Fruit fly (Drosophila melanogaster) whole organism, embryonic: Measurements from ENCODE around the gene drpr.
A peak's percentile ranks its signal among the peaks of the same experiment; 100 is the strongest.

ENCODE experiments used
- Atf6 ChIP-seq: fragments of 200-800 bp; sonication (Bioruptor generic); IDR thresholded peaks from 2 replicates; pipeline ENCODE4 v1.3.6; 2022; ENCODE audit warnings: missing biosample characterization, missing genetic modification characterization
- Bgb ChIP-seq: fragments of 200-800 bp; sonication (Bioruptor generic); IDR thresholded peaks from 2 replicates; pipeline ENCODE4 v1.3.6; 2022; ENCODE audit warnings: missing biosample characterization, missing genetic modification characterization; ENCODE audit not compliant: partially characterized antibody
- CG11456 ChIP-seq: fragments of 200-800 bp; sonication (Bioruptor generic); IDR thresholded peaks from 3 replicates; pipeline ENCODE4 v1.3.6; 2022; ENCODE audit warnings: missing biosample characterization, missing genetic modification characterization
- CG12104 ChIP-seq: fragments of 200-800 bp; sonication (Bioruptor generic); optimal IDR thresholded peaks from 3 replicates; lab custom pipeline; 2016; ENCODE audit warnings: missing biosample characterization, missing genetic modification characterization
- CG13123 ChIP-seq: fragments of 200-800 bp; sonication (Bioruptor generic); optimal IDR thresholded peaks from 2 replicates; lab custom pipeline; 2016; ENCODE audit warnings: missing biosample characterization, missing genetic modification characterization
- CG13287 ChIP-seq: fragments of 200-800 bp; sonication (Bioruptor generic); IDR thresholded peaks from 2 replicates; pipeline ENCODE4 v1.3.6; 2022; ENCODE audit warnings: missing biosample characterization, missing genetic modification characterization; ENCODE audit not compliant: partially characterized antibody
- CG13424 ChIP-seq: fragments of 200-800 bp; sonication (Bioruptor generic); optimal IDR thresholded peaks from 2 replicates; lab custom pipeline; 2019; ENCODE audit warnings: missing biosample characterization, mild to moderate bottlenecking, missing genetic modification characterization, moderate library complexity
- CG13775 ChIP-seq: fragments of 200-800 bp; sonication (Bioruptor generic); optimal IDR thresholded peaks from 3 replicates; lab custom pipeline; 2017; ENCODE audit warnings: missing biosample characterization, mild to moderate bottlenecking, missing genetic modification characterization
- CG14667 ChIP-seq: fragments of 200-800 bp; sonication (Bioruptor generic); IDR thresholded peaks from 2 replicates; pipeline ENCODE4 v1.3.6; 2022; ENCODE audit warnings: missing biosample characterization, missing genetic modification characterization
- CG1529 ChIP-seq: fragments of 200-800 bp; sonication (Bioruptor generic); optimal IDR thresholded peaks from 3 replicates; lab custom pipeline; 2018; ENCODE audit warnings: missing biosample characterization, missing genetic modification characterization
- CG18764 ChIP-seq: fragments of 200-800 bp; sonication (Bioruptor generic); optimal IDR thresholded peaks from 3 replicates; lab custom pipeline; 2016; ENCODE audit warnings: missing biosample characterization, missing genetic modification characterization
- CG2875 ChIP-seq: fragments of 200-800 bp; sonication (Bioruptor generic); optimal IDR thresholded peaks from 2 replicates; lab custom pipeline; 2017; ENCODE audit warnings: missing biosample characterization, mild to moderate bottlenecking, missing genetic modification characterization, missing genetic modification reagents
- CG2889 ChIP-seq: fragments of 200-800 bp; sonication (Bioruptor generic); IDR thresholded peaks from 3 replicates; pipeline ENCODE4 v1.3.6; 2022; ENCODE audit warnings: missing biosample characterization, missing genetic modification characterization
- CG30020 ChIP-seq: fragments of 200-800 bp; optimal IDR thresholded peaks from 2 replicates; lab custom pipeline; 2019; ENCODE audit warnings: missing biosample characterization, mild to moderate bottlenecking, missing genetic modification characterization, moderate library complexity
- CG3995 ChIP-seq: fragments of 200-800 bp; sonication (Bioruptor generic); optimal IDR thresholded peaks from 3 replicates; lab custom pipeline; 2016; ENCODE audit warnings: missing biosample characterization, missing genetic modification characterization
- CG4282 ChIP-seq: fragments of 200-800 bp; sonication (Bioruptor generic); optimal IDR thresholded peaks from 2 replicates; lab custom pipeline; 2016; ENCODE audit warnings: missing biosample characterization, missing genetic modification characterization
- CG7271 ChIP-seq: fragments of 200-800 bp; sonication (Bioruptor generic); optimal IDR thresholded peaks from 2 replicates; lab custom pipeline; 2018; ENCODE audit warnings: missing biosample characterization, mild to moderate bottlenecking, missing genetic modification characterization, moderate library complexity
- CG8089 ChIP-seq: fragments of 200-800 bp; sonication (Bioruptor generic); optimal IDR thresholded peaks from 3 replicates; lab custom pipeline; 2016; ENCODE audit warnings: missing biosample characterization, missing genetic modification characterization
- CTCF ChIP-seq: fragments of 200-800 bp; sonication (Bioruptor generic); optimal IDR thresholded peaks from 2 replicates; lab custom pipeline; 2017; ENCODE audit warnings: missing biosample characterization, mild to moderate bottlenecking, missing genetic modification characterization, moderate library complexity
- CoRest ChIP-seq: fragments of 200-800 bp; sonication (Bioruptor generic); optimal IDR thresholded peaks from 3 replicates; lab custom pipeline; 2018; ENCODE audit warnings: missing biosample characterization, mild to moderate bottlenecking, missing genetic modification characterization, moderate library complexity
- Dip3 ChIP-seq: fragments of 200-800 bp; sonication (Bioruptor generic); optimal IDR thresholded peaks from 3 replicates; lab custom pipeline; 2016; ENCODE audit warnings: missing biosample characterization, missing genetic modification characterization
- Dp ChIP-seq: fragments of 200-800 bp; sonication (Bioruptor generic); optimal IDR thresholded peaks from 2 replicates; lab custom pipeline; 2018; ENCODE audit warnings: missing biosample characterization, mild to moderate bottlenecking, missing genetic modification characterization, moderate library complexity
- GATAe ChIP-seq: fragments of 200-800 bp; sonication (Bioruptor generic); conservative IDR thresholded peaks from 2 replicates; pipeline ENCODE4 v1.3.6; 2022; ENCODE audit warnings: missing biosample characterization, missing genetic modification characterization
- Hey ChIP-seq: fragments of 200-800 bp; sonication (Bioruptor generic); optimal IDR thresholded peaks from 3 replicates; lab custom pipeline; 2018; ENCODE audit warnings: missing biosample characterization, mild to moderate bottlenecking, missing genetic modification characterization
- Hr3 ChIP-seq: fragments of 200-800 bp; sonication (Bioruptor generic); optimal IDR thresholded peaks from 3 replicates; lab custom pipeline; 2016; ENCODE audit warnings: missing biosample characterization, missing genetic modification characterization
- Hr39 ChIP-seq: fragments of >200 bp; optimal IDR thresholded peaks from 2 replicates; lab custom pipeline; 2017
- Lpt ChIP-seq: fragments of >200 bp; optimal IDR thresholded peaks from 2 replicates; lab custom pipeline; 2018; ENCODE audit warnings: missing biosample characterization, missing genetic modification characterization
- Nf-YC ChIP-seq: fragments of 200-800 bp; optimal IDR thresholded peaks from 3 replicates; lab custom pipeline; 2019; ENCODE audit warnings: missing biosample characterization, mild to moderate bottlenecking, missing genetic modification characterization, moderate library complexity
- Optix ChIP-seq: fragments of 200-800 bp; sonication (Bioruptor generic); IDR thresholded peaks from 3 replicates; pipeline ENCODE4 v1.3.6; 2022; ENCODE audit warnings: missing biosample characterization, missing genetic modification characterization
- Ravus ChIP-seq: fragments of 200-800 bp; sonication (Bioruptor generic); IDR thresholded peaks from 2 replicates; pipeline ENCODE4 v1.3.6; 2022; ENCODE audit warnings: missing biosample characterization, missing genetic modification characterization
- Scr ChIP-seq: fragments of 200-800 bp; sonication (Bioruptor generic); IDR thresholded peaks from 2 replicates; pipeline ENCODE4 v1.3.6; 2022; ENCODE audit warnings: missing biosample characterization, missing genetic modification characterization; ENCODE audit not compliant: partially characterized antibody
- Spps ChIP-seq: fragments of 200-800 bp; sonication (Bioruptor generic); optimal IDR thresholded peaks from 2 replicates; lab custom pipeline; 2018; ENCODE audit warnings: missing biosample characterization, mild to moderate bottlenecking, missing genetic modification characterization
- Usf ChIP-seq: fragments of 200-800 bp; sonication (Bioruptor generic); optimal IDR thresholded peaks from 2 replicates; lab custom pipeline; 2017; ENCODE audit warnings: missing genotype, missing biosample characterization, missing genetic modification characterization
- abd-A ChIP-seq: fragments of 200-800 bp; sonication (Bioruptor generic); optimal IDR thresholded peaks from 3 replicates; lab custom pipeline; 2019; ENCODE audit warnings: missing biosample characterization, mild to moderate bottlenecking, missing genetic modification characterization, moderate library complexity
- bab2 ChIP-seq: fragments of 200-800 bp; sonication (Bioruptor generic); optimal IDR thresholded peaks from 2 replicates; lab custom pipeline; 2016; ENCODE audit warnings: missing biosample characterization, missing genetic modification characterization
- chinmo ChIP-seq: fragments of 200-800 bp; sonication (Bioruptor generic); IDR thresholded peaks from 4 replicates; pipeline ENCODE4 v1.3.6; 2022; ENCODE audit warnings: missing biosample characterization, missing genetic modification characterization; ENCODE audit not compliant: partially characterized antibody
- chm ChIP-seq: fragments of 200-800 bp; sonication (Bioruptor generic); IDR thresholded peaks from 2 replicates; pipeline ENCODE4 v1.3.6; 2022; ENCODE audit warnings: missing biosample characterization, missing genetic modification characterization
- corto ChIP-seq: fragments of 200-800 bp; sonication (Bioruptor generic); optimal IDR thresholded peaks from 2 replicates; lab custom pipeline; 2016; ENCODE audit warnings: missing biosample characterization, mild to moderate bottlenecking, missing genetic modification characterization, moderate library complexity
- dm ChIP-seq: fragments of 200-800 bp; sonication (Bioruptor generic); optimal IDR thresholded peaks from 3 replicates; lab custom pipeline; 2016; ENCODE audit warnings: missing biosample characterization, missing genetic modification characterization
- emc ChIP-seq: fragments of 200-800 bp; sonication (Bioruptor generic); optimal IDR thresholded peaks from 2 replicates; lab custom pipeline; 2016; ENCODE audit warnings: missing biosample characterization, missing genetic modification characterization
- esg ChIP-seq: fragments of 200-800 bp; sonication (Bioruptor generic); conservative IDR thresholded peaks from 2 replicates; pipeline ENCODE4 v1.3.6; 2022; ENCODE audit warnings: missing biosample characterization, missing genetic modification characterization
- hb ChIP-seq: fragments of 200-800 bp; sonication (Bioruptor generic); IDR thresholded peaks from 3 replicates; pipeline ENCODE4 v1.3.6; 2022; ENCODE audit warnings: missing biosample characterization, missing genetic modification characterization; ENCODE audit not compliant: partially characterized antibody
- klu ChIP-seq: fragments of 200-800 bp; sonication (Bioruptor generic); IDR thresholded peaks from 2 replicates; pipeline ENCODE4 v1.3.6; 2022; ENCODE audit warnings: missing biosample characterization, missing genetic modification characterization
- mld ChIP-seq: fragments of 200-800 bp; sonication (Bioruptor generic); IDR thresholded peaks from 3 replicates; pipeline ENCODE4 v1.3.6; 2022; ENCODE audit warnings: missing biosample characterization, missing genetic modification characterization; ENCODE audit not compliant: partially characterized antibody
- pnt ChIP-seq: fragments of 200-800 bp; sonication (Bioruptor generic); optimal IDR thresholded peaks from 3 replicates; lab custom pipeline; 2016; ENCODE audit warnings: missing biosample characterization, missing genetic modification characterization
- pum ChIP-seq: fragments of 200-800 bp; sonication (Bioruptor generic); optimal IDR thresholded peaks from 2 replicates; lab custom pipeline; 2016; ENCODE audit warnings: missing biosample characterization, missing genetic modification characterization
- sens ChIP-seq: fragments of 200-800 bp; sonication (Bioruptor generic); peaks from one replicate; lab custom pipeline; 2016; ENCODE audit warnings: missing biosample characterization, missing genetic modification characterization
- slp2 ChIP-seq: fragments of 200-800 bp; sonication (Bioruptor generic); optimal IDR thresholded peaks from 2 replicates; lab custom pipeline; 2016; ENCODE audit warnings: missing biosample characterization, missing genetic modification characterization
- trh ChIP-seq: fragments of 200-800 bp; sonication (Bioruptor generic); optimal IDR thresholded peaks from 2 replicates; lab custom pipeline; 2016; ENCODE audit warnings: missing biosample characterization, missing genetic modification characterization
- wor ChIP-seq: fragments of 200-800 bp; sonication (Bioruptor generic); IDR thresholded peaks from 2 replicates; pipeline ENCODE4 v1.3.6; 2022; ENCODE audit warnings: missing biosample characterization, missing genetic modification characterization

drpr gene

dm6 chr3L:1740129-1740975, 9.4 kb upstream of the drpr start (continued):
- TF ChIP-seq abd-A (tag; lab: Kevin White, UChicago) (peak; percentile 34), Dp (GFP tag; lab: Kevin White, UChicago) (no peak), pnt (GFP tag; lab: Kevin White, UChicago) (no peak), klu (GFP tag; lab: Robert Waterston, UW) (0 out of 2 replicates have a peak, but pooled peaks have one; percentile 55), Atf6 (GFP tag; lab: Robert Waterston, UW) (peak; percentile 78), Lpt (no peak), CG30020 (tag; lab: Kevin White, UChicago) (no peak), CG14667 (GFP tag; lab: Robert Waterston, UW) (peak; percentile 43; the same call in 1 of the 2 replicates), CG13287 (GFP tag; lab: Robert Waterston, UW) (no peak), bab2 (GFP tag; lab: Kevin White, UChicago) (peak; percentile 60), wor (GFP tag; lab: Robert Waterston, UW) (peak; percentile 40; the same call in 1 of the 2 replicates), chinmo (GFP tag; lab: Robert Waterston, UW) (peak; percentile 83; the same call in 3 of the 4 replicates), CG8089 (GFP tag; lab: Kevin White, UChicago) (peak; percentile 17), CG2875 (GFP tag; lab: Kevin White, UChicago) (no peak), GATAe (no peak), CG2889 (peak; percentile 67; the same call in 2 of the 3 replicates), Scr (no peak), Bgb (GFP tag; lab: Robert Waterston, UW) (no peak), sens (GFP tag; lab: Kevin White, UChicago) (peak; percentile 86), chm (GFP tag; lab: Robert Waterston, UW) (peak; percentile 65; the same call in 1 of the 2 replicates), esg (GFP tag; lab: Robert Waterston, UW) (peak; percentile 75), CG11456 (peak; percentile 76; the same call in 2 of the 3 replicates), Dip3 (GFP tag; lab: Kevin White, UChicago) (peak; percentile 70), CG4282 (GFP tag; lab: Kevin White, UChicago) (no peak), Usf (GFP tag; lab: Kevin White, UChicago) (peak; percentile 26), Ravus (peak; percentile 13; the same call in 1 of the 2 replicates), CG13424 (tag; lab: Kevin White, UChicago) (peak; percentile 76), CG18764 (GFP tag; lab: Kevin White, UChicago) (no peak), hb (GFP tag; lab: Robert Waterston, UW) (no peak), Optix (GFP tag; lab: Robert Waterston, UW) (peak; percentile 70), slp2 (GFP tag; lab: Kevin White, UChicago) (peak; percentile 36), Hr39 (no peak), mld (no peak), CG7271 (tag; lab: Kevin White, UChicago) (no peak), Spps (tag; lab: Kevin White, UChicago) (no peak), corto (GFP tag; lab: Kevin White, UChicago) (no peak), CTCF (GFP tag; lab: Kevin White, UChicago) (no peak), Hey (tag; lab: Kevin White, UChicago) (no peak), CG12104 (GFP tag; lab: Kevin White, UChicago) (no peak), CG13775 (no peak), emc (GFP tag; lab: Kevin White, UChicago) (no peak), CG1529 (GFP tag; lab: Kevin White, UChicago) (no peak), CG13123 (peak; percentile 22), CG3995 (GFP tag; lab: Kevin White, UChicago) (no peak), Nf-YC (peak; percentile 36), dm (GFP tag; lab: Kevin White, UChicago) (peak; percentile 23), Hr3 (GFP tag; lab: Kevin White, UChicago) (peak; percentile 59), CoRest (tag; lab: Kevin White, UChicago) (peak; percentile 64), trh (peak; percentile 57), pum (GFP tag; lab: Kevin White, UChicago) (peak; percentile 19)
